Worm (Caenorhabditis elegans) whole organism, young adult: ENCODE measurements around the gene nspb-10.

Experiments used
- B0261.1 ChIP-seq: sonication (generic microtip); optimal IDR thresholded peaks from 2 replicates; lab custom pipeline; 2016; ENCODE audit warnings: mild to moderate bottlenecking, missing genetic modification characterization, moderate library complexity, missing compliant biosample characterization
- D2030.7 ChIP-seq: fragments of 200-800 bp; sonication (Bioruptor generic); IDR thresholded peaks from 2 replicates; pipeline ENCODE4 v1.3.6; 2022; ENCODE audit warnings: missing genetic modification reagents, missing genetic modification characterization, missing compliant biosample characterization
- F22D6.2 ChIP-seq: sonication (generic microtip); optimal IDR thresholded peaks from 2 replicates; lab custom pipeline; 2016; ENCODE audit warnings: mild to moderate bottlenecking, missing genetic modification characterization, missing compliant biosample characterization
- F33H1.4 ChIP-seq: fragments of 200-800 bp; sonication (Bioruptor generic); IDR thresholded peaks from 2 replicates; pipeline ENCODE4 v1.3.6; 2022; ENCODE audit warnings: missing genetic modification reagents, missing genetic modification characterization, missing compliant biosample characterization
- K11D2.4 ChIP-seq: fragments of 200-800 bp; sonication (Bioruptor generic); IDR thresholded peaks from 2 replicates; pipeline ENCODE4 v1.3.6; 2022; ENCODE audit warnings: missing genetic modification reagents, missing genetic modification characterization, missing compliant biosample characterization
- K12H6.12 ChIP-seq: fragments of 200-800 bp; sonication (Bioruptor generic); optimal IDR thresholded peaks from 2 replicates; lab custom pipeline; 2018; ENCODE audit warnings: mild to moderate bottlenecking, missing genetic modification characterization, missing compliant biosample characterization
- ZK185.1 ChIP-seq: sonication (generic microtip); optimal IDR thresholded peaks from 2 replicates; lab custom pipeline; 2016; ENCODE audit warnings: mild to moderate bottlenecking, missing genetic modification characterization, missing compliant biosample characterization; ENCODE audit not compliant: poor library complexity, severe bottlenecking
- aptf-3 ChIP-seq: fragments of 200-800 bp; sonication (Bioruptor generic); IDR thresholded peaks from 2 replicates; pipeline ENCODE4 v1.3.6; 2022; ENCODE audit warnings: missing genetic modification characterization, missing compliant biosample characterization
- atf-7 ChIP-seq: sonication (generic microtip); optimal IDR thresholded peaks from 2 replicates; lab custom pipeline; 2017; ENCODE audit warnings: mild to moderate bottlenecking, missing genetic modification characterization, missing compliant biosample characterization
- attf-3 ChIP-seq: fragments of 200-800 bp; sonication (Bioruptor generic); conservative IDR thresholded peaks from 2 replicates; pipeline ENCODE4 v1.3.6; 2022; ENCODE audit warnings: missing genetic modification reagents, missing genetic modification characterization, missing compliant biosample characterization
- attf-5 ChIP-seq: fragments of 200-800 bp; sonication (Bioruptor generic); optimal IDR thresholded peaks from 2 replicates; lab custom pipeline; 2018; ENCODE audit warnings: mild to moderate bottlenecking, missing genetic modification characterization, missing compliant biosample characterization
- cebp-2 ChIP-seq: fragments of 200-800 bp; sonication (Bioruptor generic); IDR thresholded peaks from 2 replicates; pipeline ENCODE4 v1.3.6; 2022; ENCODE audit warnings: missing genetic modification characterization, missing compliant biosample characterization
- ceh-91 ChIP-seq: fragments of 200-800 bp; sonication (Bioruptor generic); IDR thresholded peaks from 2 replicates; pipeline ENCODE4 v1.3.6; 2022; ENCODE audit warnings: missing genetic modification reagents, missing genetic modification characterization, missing compliant biosample characterization
- dox-1 ChIP-seq: fragments of 200-800 bp; sonication (Bioruptor generic); IDR thresholded peaks from 2 replicates; pipeline ENCODE4 v1.3.6; 2022; ENCODE audit warnings: missing genetic modification reagents, missing genetic modification characterization, missing compliant biosample characterization
- egrh-3 ChIP-seq: fragments of 200-800 bp; sonication (Bioruptor generic); IDR thresholded peaks from 2 replicates; pipeline ENCODE4 v1.3.6; 2022; ENCODE audit warnings: missing genetic modification reagents, missing genetic modification characterization, missing compliant biosample characterization
- hmg-1.2 ChIP-seq: fragments of 200-800 bp; sonication (Bioruptor generic); IDR thresholded peaks from 2 replicates; pipeline ENCODE4 v1.3.6; 2022; ENCODE audit warnings: missing genetic modification reagents, missing genetic modification characterization, missing compliant biosample characterization
- hsf-1 ChIP-seq: fragments of 200-800 bp; sonication (Bioruptor generic); IDR thresholded peaks from 2 replicates; pipeline ENCODE4 v1.3.6; 2022; ENCODE audit warnings: missing genetic modification reagents, missing genetic modification characterization, missing compliant biosample characterization
- lsl-1 ChIP-seq: fragments of 200-800 bp; sonication (Bioruptor generic); optimal IDR thresholded peaks from 2 replicates; lab custom pipeline; 2018; ENCODE audit warnings: mild to moderate bottlenecking, missing genetic modification characterization, moderate library complexity, missing compliant biosample characterization
- madf-6 ChIP-seq: fragments of 200-800 bp; sonication (Bioruptor generic); IDR thresholded peaks from 2 replicates; pipeline ENCODE4 v1.3.6; 2022; ENCODE audit warnings: missing genetic modification reagents, missing genetic modification characterization, missing compliant biosample characterization
- madf-8 ChIP-seq: fragments of 200-800 bp; sonication (Bioruptor generic); conservative IDR thresholded peaks from 2 replicates; pipeline ENCODE4 v1.3.6; 2022; ENCODE audit warnings: missing genetic modification reagents, missing genetic modification characterization, missing compliant biosample characterization
- mcd-1 ChIP-seq: fragments of 200-800 bp; sonication (Bioruptor generic); IDR thresholded peaks from 2 replicates; pipeline ENCODE4 v1.3.6; 2022; ENCODE audit warnings: missing genetic modification reagents, missing genetic modification characterization, missing compliant biosample characterization
- nfya-2 ChIP-seq: fragments of 200-800 bp; sonication (Bioruptor generic); IDR thresholded peaks from 2 replicates; pipeline ENCODE4 v1.3.6; 2022; ENCODE audit warnings: missing genetic modification reagents, missing genetic modification characterization, missing compliant biosample characterization
- rpc-1 ChIP-seq, 2 experiments: fragments of 150-350 bp in 1 of 2; sonication (generic microtip) in 1 of 2; optimal IDR thresholded peaks; 2 replicates each; lab custom pipeline; 2014 to 2018; ENCODE audit warnings: missing biosample characterization in 1 of 2, missing genetic modification characterization in 1 of 2, missing genetic modification reagents in 1 of 2, missing genotype in 1 of 2
- sdz-38 ChIP-seq: sonication (generic microtip); optimal IDR thresholded peaks from 2 replicates; lab custom pipeline; 2016; ENCODE audit warnings: missing genotype, missing genetic modification characterization, missing compliant biosample characterization
- snpc-1.1 ChIP-seq: sonication (generic microtip); optimal IDR thresholded peaks from 2 replicates; lab custom pipeline; 2017; ENCODE audit warnings: missing genetic modification characterization, mild to moderate bottlenecking, missing compliant biosample characterization, antibody characterized with exemption, moderate library complexity, missing genotype, missing genetic modification reagents; ENCODE audit not compliant: insufficient read depth
- snpc-3.4 ChIP-seq: sonication (generic microtip); optimal IDR thresholded peaks from 2 replicates; lab custom pipeline; 2017; ENCODE audit warnings: missing genetic modification characterization, mild to moderate bottlenecking, missing compliant biosample characterization, antibody characterized with exemption, moderate library complexity, missing genotype, missing genetic modification reagents
- somi-1 ChIP-seq: fragments of 200-800 bp; sonication (Bioruptor generic); optimal IDR thresholded peaks from 2 replicates; lab custom pipeline; 2018; ENCODE audit warnings: mild to moderate bottlenecking, missing genetic modification characterization, missing compliant biosample characterization
- sptf-2 ChIP-seq: fragments of 200-800 bp; sonication (Bioruptor generic); optimal IDR thresholded peaks from 2 replicates; lab custom pipeline; 2018; ENCODE audit warnings: mild to moderate bottlenecking, missing genetic modification characterization, missing compliant biosample characterization
- tlf-1 ChIP-seq: fragments of 200-800 bp; sonication (Bioruptor generic); optimal IDR thresholded peaks from 2 replicates; lab custom pipeline; 2018; ENCODE audit warnings: mild to moderate bottlenecking, missing genetic modification characterization, missing compliant biosample characterization
- unc-62 ChIP-seq: fragments of 150-350 bp; optimal IDR thresholded peaks from 2 replicates; lab custom pipeline; 2014; ENCODE audit warnings: missing biosample characterization, missing genetic modification reagents, missing genetic modification characterization
- xnd-1 ChIP-seq: sonication (generic microtip); optimal IDR thresholded peaks from 2 replicates; lab custom pipeline; 2016; ENCODE audit warnings: missing genotype, missing genetic modification reagents, missing genetic modification characterization, missing compliant biosample characterization
- zfh-2 ChIP-seq: fragments of 200-800 bp; sonication (Bioruptor generic); conservative IDR thresholded peaks from 2 replicates; pipeline ENCODE4 v1.3.6; 2022; ENCODE audit warnings: missing genetic modification reagents, missing genetic modification characterization, missing compliant biosample characterization
- ztf-26 ChIP-seq: sonication (generic microtip); optimal IDR thresholded peaks from 2 replicates; lab custom pipeline; 2017; ENCODE audit warnings: missing genetic modification characterization, missing compliant biosample characterization
- ztf-28 ChIP-seq: fragments of 200-800 bp; sonication (Bioruptor generic); IDR thresholded peaks from 2 replicates; pipeline ENCODE4 v1.3.6; 2022; ENCODE audit warnings: missing genetic modification reagents, missing genetic modification characterization, missing compliant biosample characterization
- ztf-6 ChIP-seq: fragments of 200-800 bp; sonication (Bioruptor generic); IDR thresholded peaks from 2 replicates; pipeline ENCODE4 v1.3.6; 2022; ENCODE audit warnings: missing genetic modification reagents, missing genetic modification characterization, missing compliant biosample characterization

nspb-10 gene

DNA sequence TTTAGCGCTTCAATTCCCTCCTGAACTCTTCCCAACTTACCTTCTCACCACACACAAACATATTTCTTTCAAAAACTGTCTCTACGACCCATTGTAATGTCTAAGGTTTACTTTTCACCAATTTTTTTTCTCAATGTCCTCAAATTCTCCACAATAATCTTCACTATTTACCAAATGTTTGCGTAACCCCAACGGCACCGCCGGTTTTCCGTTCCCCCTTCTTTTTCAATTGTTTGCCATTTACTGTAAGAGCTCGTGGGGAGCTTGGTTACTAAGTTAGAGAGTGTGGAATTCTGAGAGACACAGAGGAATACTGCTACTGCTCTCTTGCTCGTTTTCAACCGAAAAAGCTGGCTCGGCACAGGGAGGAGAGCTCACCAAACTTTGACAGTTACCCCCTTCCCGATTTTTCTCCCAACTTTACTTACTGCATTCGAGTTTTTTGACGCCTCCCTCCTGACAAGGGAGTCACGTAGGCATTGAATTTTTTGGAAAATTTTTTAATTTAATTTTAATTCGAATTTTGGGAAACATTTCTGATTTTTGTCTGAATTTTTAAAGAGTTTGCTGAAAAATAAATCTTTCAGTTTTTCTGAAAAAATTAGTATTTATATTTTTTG is 17.4 kb downstream of the nspb-10 start:
- TF ChIP-seq tlf-1 (GFP tag; lab: Kevin White, UChicago) (no peak), sptf-2 (GFP tag; lab: Kevin White, UChicago) (no peak), snpc-1.1 (tag; lab: Kevin White, UChicago) (no peak), aptf-3 (no peak), snpc-3.4 (tag; lab: Kevin White, UChicago) (no peak), atf-7 (tag; lab: Kevin White, UChicago) (no peak), ZK185.1 (tag; lab: Kevin White, UChicago) (no peak), madf-8 (GFP tag; lab: Robert Waterston, UW) (no peak), nfya-2 (GFP tag; lab: Robert Waterston, UW) (no peak), cebp-2 (no peak), K11D2.4 (GFP tag; lab: Robert Waterston, UW) (no peak), ztf-6 (no peak), egrh-3 (GFP tag; lab: Robert Waterston, UW) (no peak), attf-5 (GFP tag; lab: Kevin White, UChicago) (no peak), unc-62 (GFP tag; lab: Kevin White, UChicago) (no peak), hsf-1 (GFP tag; lab: Robert Waterston, UW) (no peak), attf-3 (GFP tag; lab: Robert Waterston, UW) (no peak), B0261.1 (tag; lab: Kevin White, UChicago) (no peak), ztf-28 (no peak)

DNA sequence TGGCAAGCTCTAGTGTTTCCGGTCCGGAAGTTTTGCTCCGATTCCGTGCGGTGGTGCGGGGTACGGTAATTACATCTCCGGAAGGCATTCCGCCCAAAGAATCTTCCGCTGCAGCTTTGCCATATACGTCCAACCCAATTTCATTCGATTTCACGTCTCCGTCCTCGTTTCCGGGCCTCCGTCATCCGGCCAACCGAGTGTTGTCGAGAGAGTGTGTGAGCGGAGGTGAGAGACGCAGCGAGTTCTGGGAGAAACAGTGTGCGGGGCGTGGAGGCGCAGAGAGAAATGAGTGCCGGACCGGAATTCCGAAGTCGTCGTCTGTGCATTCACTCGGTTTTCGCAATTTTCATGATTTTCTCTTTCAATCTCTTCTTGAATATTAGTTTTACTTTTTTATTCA is 18.7 kb downstream of the nspb-10 start:
- TF ChIP-seq hmg-1.2 (GFP tag; lab: Robert Waterston, UW) (peak; percentile 98), rpc-1 (optimal IDR thresholded peaks at IDR 0.05; lab: Kevin White, UChicago) (no peak), rpc-1 (tag; optimal IDR thresholded peaks at IDR 0.05; lab: Kevin White, UChicago) (no peak), K12H6.12 (peak; percentile 1), somi-1 (GFP tag; lab: Kevin White, UChicago) (no peak), zfh-2 (GFP tag; lab: Robert Waterston, UW) (peak; percentile 91), ztf-26 (tag; lab: Kevin White, UChicago) (no peak), egrh-3 (GFP tag; lab: Robert Waterston, UW) (peak; percentile 58), F22D6.2 (no peak)

DNA sequence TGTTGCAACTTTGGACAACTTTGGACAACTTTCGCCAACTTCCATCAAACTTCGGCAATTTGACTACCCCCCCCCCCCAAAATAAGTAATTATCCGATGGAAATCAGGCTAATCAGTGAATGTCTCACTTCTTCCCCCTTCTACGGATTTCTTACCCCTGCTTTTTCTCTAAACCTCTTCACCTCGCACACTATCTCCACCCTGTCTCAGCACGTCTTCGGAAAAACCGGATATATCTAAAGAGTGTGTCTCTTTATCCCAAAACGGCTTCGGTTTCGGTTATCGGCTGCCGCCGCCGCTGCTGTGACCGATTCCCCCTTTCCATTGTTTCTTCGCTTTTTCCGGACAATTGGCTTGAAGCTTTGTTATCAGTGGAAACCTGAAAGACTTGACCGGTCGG is 20.3 kb downstream of the nspb-10 start:
- TF ChIP-seq snpc-3.4 (tag; lab: Kevin White, UChicago) (no peak), sdz-38 (no peak), hmg-1.2 (GFP tag; lab: Robert Waterston, UW) (peak; percentile 55)

ce11 chrII:14563766-14564370 is 24.2 kb downstream of the nspb-10 start:
- peak; percentile 80 for TF ChIP-seq madf-8 (GFP tag; lab: Robert Waterston, UW)
- peak; percentile 70 for TF ChIP-seq dox-1 (GFP tag; lab: Robert Waterston, UW)
- 0 out of 2 replicates have a peak, but pooled peaks have one; percentile 35 for TF ChIP-seq mcd-1 (GFP tag; lab: Robert Waterston, UW)
- TF ChIP-seq hmg-1.2 (GFP tag; lab: Robert Waterston, UW) = peak; percentile 97
- peak; percentile 79 for TF ChIP-seq xnd-1 (tag; lab: Kevin White, UChicago)
- 0 out of 2 replicates have a peak, but pooled peaks have one; percentile 36 for TF ChIP-seq ztf-28
- TF ChIP-seq lsl-1 = peak; percentile 78
- TF ChIP-seq madf-6 (GFP tag; lab: Robert Waterston, UW) = peak; percentile 70
- peak; percentile 38; the same call in 1 of the 2 replicates for TF ChIP-seq F33H1.4 (GFP tag; lab: Robert Waterston, UW)
- peak; percentile 53; the same call in 1 of the 2 replicates for TF ChIP-seq egrh-3 (GFP tag; lab: Robert Waterston, UW)
- TF ChIP-seq D2030.7 (GFP tag; lab: Robert Waterston, UW) = peak; percentile 43; the same call in 1 of the 2 replicates
- TF ChIP-seq ceh-91 = peak; percentile 40; the same call in 1 of the 2 replicates
